Fruit fly (Drosophila melanogaster) whole organism, adult: ENCODE results near the gene CAH9.

Source experiments
- CG5204 ChIP-seq: fragments of 200-800 bp; sonication (Bioruptor generic); optimal IDR thresholded peaks from 2 replicates; lab custom pipeline; 2016; ENCODE audit warnings: missing biosample characterization, missing genetic modification characterization
- CG7045 ChIP-seq: fragments of 200-800 bp; sonication (Bioruptor generic); optimal IDR thresholded peaks from 2 replicates; lab custom pipeline; 2017; ENCODE audit warnings: missing biosample characterization, mild to moderate bottlenecking, missing genetic modification characterization
- bab1 ChIP-seq: fragments of 200-800 bp; sonication (Bioruptor generic); optimal IDR thresholded peaks from 3 replicates; lab custom pipeline; 2019; ENCODE audit warnings: missing biosample characterization, mild to moderate bottlenecking, missing genetic modification characterization, moderate library complexity
- cnc ChIP-seq, 2 experiments: fragments of >200 bp; optimal IDR thresholded peaks; 2 replicates each; lab custom pipeline; 2017
- kay ChIP-seq: fragments of 200-800 bp; sonication (Bioruptor generic); peaks from one replicate; lab custom pipeline; 2016; ENCODE audit warnings: missing biosample characterization, missing genetic modification characterization, borderline replicate concordance
- ovo ChIP-seq: fragments of 200-800 bp; sonication (Bioruptor generic); optimal IDR thresholded peaks from 2 replicates; lab custom pipeline; 2016; ENCODE audit warnings: missing biosample characterization, missing genetic modification characterization
- pad ChIP-seq: fragments of 200-800 bp; sonication (Bioruptor generic); optimal IDR thresholded peaks from 3 replicates; lab custom pipeline; 2017; ENCODE audit warnings: missing biosample characterization, missing genetic modification characterization, mild to moderate bottlenecking, moderate library complexity, missing genetic modification reagents

- TF ChIP-seq bab1 (GFP tag; lab: Kevin White, UChicago) (no peak), cnc (optimal IDR thresholded peaks at IDR 0.05; lab: Kevin White, UChicago) (no peak), pad (no peak), kay (GFP tag; lab: Kevin White, UChicago) (no peak), CG7045 (no peak), CG5204 (GFP tag; lab: Kevin White, UChicago) (no peak), ovo (GFP tag; lab: Kevin White, UChicago) (no peak)
These were observed 7.3 kb downstream of the CAH9 start for dm6 chr3R:27098638-27099037.
